Worm (Caenorhabditis elegans) whole organism, L4 larva: ENCODE data around the gene catp-6.

Experiments
- D1046.2 ChIP-seq: fragments of 200-800 bp; sonication (Bioruptor generic); IDR thresholded peaks from 2 replicates; pipeline ENCODE4 v1.3.6; 2022; ENCODE audit warnings: missing genetic modification characterization, missing compliant biosample characterization
- F10B5.3 ChIP-seq: sonication (generic microtip); optimal IDR thresholded peaks from 2 replicates; lab custom pipeline; 2016; ENCODE audit warnings: mild to moderate bottlenecking, missing genetic modification characterization, missing compliant biosample characterization
- F37D6.2 ChIP-seq: sonication (generic microtip); optimal IDR thresholded peaks from 2 replicates; lab custom pipeline; 2016; ENCODE audit warnings: mild to moderate bottlenecking, missing genetic modification characterization, missing compliant biosample characterization
- Y48G9A.11 ChIP-seq: fragments of 200-800 bp; sonication (Bioruptor generic); IDR thresholded peaks from 2 replicates; pipeline ENCODE4 v1.3.6; 2022; ENCODE audit warnings: missing genetic modification reagents, missing genetic modification characterization, missing compliant biosample characterization
- Y75B8A.6 ChIP-seq: fragments of 200-800 bp; sonication (Bioruptor generic); IDR thresholded peaks from 2 replicates; pipeline ENCODE4 v1.3.6; 2022; ENCODE audit warnings: missing genetic modification reagents, missing genetic modification characterization, missing compliant biosample characterization
- ceh-20 ChIP-seq: fragments of 200-800 bp; sonication (Bioruptor generic); IDR thresholded peaks from 2 replicates; pipeline ENCODE4 v1.3.6; 2022; ENCODE audit warnings: missing genetic modification reagents, missing genetic modification characterization, missing compliant biosample characterization
- ceh-28 ChIP-seq: fragments of 150-350 bp; optimal IDR thresholded peaks from 2 replicates; lab custom pipeline; 2014; ENCODE audit warnings: missing biosample characterization, missing genetic modification reagents, missing genetic modification characterization
- ceh-44 ChIP-seq: fragments of 200-800 bp; sonication (Bioruptor generic); IDR thresholded peaks from 2 replicates; pipeline ENCODE4 v1.3.6; 2022; ENCODE audit warnings: missing genetic modification reagents, missing genetic modification characterization, missing compliant biosample characterization
- ces-1 ChIP-seq: fragments of 150-350 bp; sonication (generic microtip); optimal IDR thresholded peaks from 4 replicates; lab custom pipeline; 2014; ENCODE audit warnings: missing biosample characterization, missing genetic modification reagents, missing genetic modification characterization
- cey-2 ChIP-seq: sonication (generic microtip); optimal IDR thresholded peaks from 3 replicates; lab custom pipeline; 2017; ENCODE audit warnings: missing genetic modification characterization, mild to moderate bottlenecking, missing compliant biosample characterization, antibody characterized with exemption, borderline replicate concordance; ENCODE audit not compliant: insufficient read depth
- ctbp-1 ChIP-seq: fragments of 200-800 bp; sonication (Bioruptor generic); IDR thresholded peaks from 2 replicates; pipeline ENCODE4 v1.3.6; 2022; ENCODE audit warnings: missing genetic modification reagents, missing genetic modification characterization, missing compliant biosample characterization
- daf-16 ChIP-seq, 3 experiments: sonication (generic microtip); optimal IDR thresholded peaks; 2 replicates each; lab custom pipeline; 2016 to 2017; ENCODE audit warnings: missing genetic modification characterization in 3 of 3, missing genetic modification reagents in 3 of 3, mild to moderate bottlenecking in 2 of 3, missing compliant biosample characterization in 2 of 3, missing biosample characterization in 1 of 3, moderate library complexity in 1 of 3
- dmd-6 ChIP-seq: fragments of 200-800 bp; sonication (Bioruptor generic); IDR thresholded peaks from 2 replicates; pipeline ENCODE4 v1.3.6; 2022; ENCODE audit warnings: missing genetic modification reagents, missing genetic modification characterization, missing compliant biosample characterization
- dmd-8 ChIP-seq: fragments of 200-800 bp; sonication (Bioruptor generic); IDR thresholded peaks from 2 replicates; pipeline ENCODE4 v1.3.6; 2022; ENCODE audit warnings: missing genetic modification characterization, missing compliant biosample characterization
- dmd-9 ChIP-seq: fragments of 200-800 bp; sonication (Bioruptor generic); IDR thresholded peaks from 2 replicates; pipeline ENCODE4 v1.3.6; 2022; ENCODE audit warnings: missing genetic modification reagents, missing genetic modification characterization, missing compliant biosample characterization
- dve-1 ChIP-seq: sonication (generic microtip); optimal IDR thresholded peaks from 2 replicates; lab custom pipeline; 2017; ENCODE audit warnings: antibody characterized with exemption, mild to moderate bottlenecking, missing genetic modification characterization, missing compliant biosample characterization; ENCODE audit not compliant: insufficient read depth
- gei-8 ChIP-seq: fragments of 200-800 bp; sonication (Bioruptor generic); optimal IDR thresholded peaks from 2 replicates; lab custom pipeline; 2018; ENCODE audit warnings: mild to moderate bottlenecking, missing genetic modification characterization, missing compliant biosample characterization
- hlh-30 ChIP-seq: sonication (generic microtip); optimal IDR thresholded peaks from 2 replicates; lab custom pipeline; 2017; ENCODE audit warnings: antibody characterized with exemption, mild to moderate bottlenecking, missing genetic modification characterization, missing compliant biosample characterization; ENCODE audit not compliant: insufficient read depth
- hmg-1.1 ChIP-seq: fragments of 200-800 bp; sonication (Bioruptor generic); IDR thresholded peaks from 2 replicates; pipeline ENCODE4 v1.3.6; 2022; ENCODE audit warnings: missing genetic modification reagents, missing genetic modification characterization, missing compliant biosample characterization
- jun-1 ChIP-seq: fragments of 150-350 bp; optimal IDR thresholded peaks from 2 replicates; lab custom pipeline; 2014; ENCODE audit warnings: missing biosample characterization, missing genetic modification reagents, missing genetic modification characterization
- lin-1 ChIP-seq: fragments of 200-800 bp; sonication (Bioruptor generic); IDR thresholded peaks from 2 replicates; pipeline ENCODE4 v1.3.6; 2022; ENCODE audit warnings: missing genetic modification reagents, missing genetic modification characterization, missing compliant biosample characterization
- lin-15B ChIP-seq: fragments of 150-350 bp; sonication (generic microtip); optimal IDR thresholded peaks from 3 replicates; lab custom pipeline; 2014; ENCODE audit warnings: missing biosample characterization, missing genetic modification characterization
- lsy-2 ChIP-seq, 2 experiments: fragments of 150-350 bp in 1 of 2; sonication (generic microtip) in 1 of 2; optimal IDR thresholded peaks; 2 replicates each; lab custom pipeline; 2014 to 2017; ENCODE audit warnings: missing biosample characterization in 2 of 2, missing genetic modification characterization in 2 of 2
- madf-9 ChIP-seq: fragments of 200-800 bp; sonication (Bioruptor generic); conservative IDR thresholded peaks from 2 replicates; pipeline ENCODE4 v1.3.6; 2022; ENCODE audit warnings: missing genetic modification reagents, missing genetic modification characterization, missing compliant biosample characterization
- mdt-29 ChIP-seq: fragments of 200-800 bp; sonication (Bioruptor generic); IDR thresholded peaks from 2 replicates; pipeline ENCODE4 v1.3.6; 2022; ENCODE audit warnings: missing genetic modification reagents, missing genetic modification characterization, missing compliant biosample characterization
- mep-1 ChIP-seq: fragments of 150-350 bp; sonication (generic microtip); optimal IDR thresholded peaks from 3 replicates; lab custom pipeline; 2014; ENCODE audit warnings: missing biosample characterization, missing genetic modification characterization
- nhr-10 ChIP-seq: fragments of 150-350 bp; optimal IDR thresholded peaks from 2 replicates; lab custom pipeline; 2014; ENCODE audit warnings: missing biosample characterization, missing genetic modification characterization
- nhr-102 ChIP-seq: sonication (generic microtip); optimal IDR thresholded peaks from 2 replicates; lab custom pipeline; 2016; ENCODE audit warnings: mild to moderate bottlenecking, missing genetic modification characterization, moderate library complexity, missing compliant biosample characterization
- nhr-11 ChIP-seq: fragments of 150-350 bp; optimal IDR thresholded peaks from 2 replicates; lab custom pipeline; 2014; ENCODE audit warnings: missing biosample characterization, missing genetic modification characterization
- nhr-237 ChIP-seq: sonication (generic microtip); optimal IDR thresholded peaks from 2 replicates; lab custom pipeline; 2017; ENCODE audit warnings: missing biosample characterization, missing genetic modification characterization
- nhr-41 ChIP-seq: fragments of 200-800 bp; sonication (Bioruptor generic); IDR thresholded peaks from 2 replicates; pipeline ENCODE4 v1.3.6; 2022; ENCODE audit warnings: missing genetic modification reagents, missing genetic modification characterization, missing compliant biosample characterization
- nhr-42 ChIP-seq: fragments of 200-800 bp; sonication (Bioruptor generic); IDR thresholded peaks from 2 replicates; pipeline ENCODE4 v1.3.6; 2022; ENCODE audit warnings: missing genetic modification characterization, missing compliant biosample characterization
- nhr-48 ChIP-seq: sonication (generic microtip); optimal IDR thresholded peaks from 2 replicates; lab custom pipeline; 2016; ENCODE audit warnings: mild to moderate bottlenecking, missing genetic modification characterization, missing compliant biosample characterization
- nhr-77 ChIP-seq: fragments of 150-350 bp; optimal IDR thresholded peaks from 2 replicates; lab custom pipeline; 2014; ENCODE audit warnings: missing biosample characterization, missing genetic modification characterization
- pha-4 ChIP-seq, 2 experiments: fragments of 150-350 bp in 1 of 2; fragments of 200-800 bp in 1 of 2; sonication (Bioruptor generic) in 1 of 2; IDR thresholded peaks in 1 of 2; optimal IDR thresholded peaks in 1 of 2; 2 replicates each; pipeline versions ENCODE4 v1.3.6 to Lab custom; 2014 to 2022; ENCODE audit warnings: missing genetic modification characterization in 2 of 2, missing genetic modification reagents in 2 of 2, missing biosample characterization in 1 of 2, missing compliant biosample characterization in 1 of 2
- php-3 ChIP-seq: fragments of 200-800 bp; sonication (Bioruptor generic); IDR thresholded peaks from 2 replicates; pipeline ENCODE4 v1.3.6; 2022; ENCODE audit warnings: missing genetic modification reagents, missing genetic modification characterization, missing compliant biosample characterization
- pqm-1 ChIP-seq: sonication (generic microtip); optimal IDR thresholded peaks from 2 replicates; lab custom pipeline; 2017; ENCODE audit warnings: missing biosample characterization, missing genetic modification characterization
- rbr-2 ChIP-seq: sonication (generic microtip); optimal IDR thresholded peaks from 2 replicates; lab custom pipeline; 2016; ENCODE audit warnings: missing genotype, missing genetic modification characterization, missing compliant biosample characterization
- saeg-2 ChIP-seq: fragments of 200-800 bp; sonication (Bioruptor generic); IDR thresholded peaks from 2 replicates; pipeline ENCODE4 v1.3.6; 2022; ENCODE audit warnings: missing genetic modification reagents, missing genetic modification characterization, missing compliant biosample characterization
- snpc-4 ChIP-seq: fragments of 150-350 bp; optimal IDR thresholded peaks from 2 replicates; lab custom pipeline; 2014; ENCODE audit warnings: missing biosample characterization, missing genetic modification characterization
- tra-1 ChIP-seq: fragments of 200-800 bp; sonication (Bioruptor generic); IDR thresholded peaks from 2 replicates; pipeline ENCODE4 v1.3.6; 2022; ENCODE audit warnings: missing genetic modification reagents, missing genetic modification characterization, missing compliant biosample characterization
- unc-39 ChIP-seq: sonication (generic microtip); optimal IDR thresholded peaks from 2 replicates; lab custom pipeline; 2017; ENCODE audit warnings: missing biosample characterization, missing genetic modification characterization
- unc-62 ChIP-seq, 3 experiments: fragments of 150-350 bp in 1 of 3; sonication (generic microtip); optimal IDR thresholded peaks in 2 of 3; peaks in 1 of 3; 1 replicate in 1 of 3; 2 replicates in 2 of 3; lab custom pipeline; 2014 to 2017; ENCODE audit warnings: missing biosample characterization in 3 of 3, missing genetic modification characterization in 3 of 3, missing genetic modification reagents in 3 of 3, missing genotype in 1 of 3
- vab-7 ChIP-seq: fragments of 200-800 bp; sonication (Bioruptor generic); IDR thresholded peaks from 2 replicates; pipeline ENCODE4 v1.3.6; 2022; ENCODE audit warnings: missing genetic modification reagents, missing genetic modification characterization, missing compliant biosample characterization
- zag-1 ChIP-seq: fragments of 150-350 bp; optimal IDR thresholded peaks from 2 replicates; lab custom pipeline; 2014; ENCODE audit warnings: missing biosample characterization, missing genetic modification characterization
- zfp-2 ChIP-seq: sonication (generic microtip); optimal IDR thresholded peaks from 2 replicates; lab custom pipeline; 2016; ENCODE audit warnings: mild to moderate bottlenecking, missing genetic modification characterization, missing compliant biosample characterization
- zfp-3 ChIP-seq: fragments of 200-800 bp; sonication (Bioruptor generic); conservative IDR thresholded peaks from 2 replicates; pipeline ENCODE4 v1.3.6; 2022; ENCODE audit warnings: missing genetic modification reagents, missing genetic modification characterization, missing compliant biosample characterization
- zip-11 ChIP-seq: fragments of 200-800 bp; sonication (Bioruptor generic); IDR thresholded peaks from 2 replicates; pipeline ENCODE4 v1.3.6; 2022; ENCODE audit warnings: missing genetic modification characterization, missing compliant biosample characterization
- zip-2 ChIP-seq: fragments of 150-350 bp; optimal IDR thresholded peaks from 2 replicates; lab custom pipeline; 2014; ENCODE audit warnings: missing biosample characterization, missing genetic modification characterization
- ztf-7 ChIP-seq: fragments of 150-350 bp; optimal IDR thresholded peaks from 2 replicates; lab custom pipeline; 2014; ENCODE audit warnings: missing biosample characterization, missing genetic modification characterization

catp-6 gene

ce11 chrIV:9802711-9803110 lies 21.7 kb downstream of the catp-6 start, which contains the start of gene fat-3 (continued):
- TF ChIP-seq zip-2 (tag; lab: Kevin White, UChicago) (no peak), ztf-7 (no peak), dmd-9 (GFP tag; lab: Robert Waterston, UW) (no peak), F10B5.3 (tag; lab: Kevin White, UChicago) (no peak), tra-1 (GFP tag; lab: Robert Waterston, UW) (0 out of 2 replicates have a peak, but pooled peaks have one; percentile 12), dve-1 (peak; percentile 79), Y48G9A.11 (GFP tag; lab: Robert Waterston, UW) (no peak), unc-39 (tag; lab: Kevin White, UChicago) (no peak), ctbp-1 (no peak), lsy-2 (tag; optimal IDR thresholded peaks at IDR 0.05; lab: Kevin White, UChicago) (peak in 1 of 2 experiments; percentile 36), daf-16 (GFP tag; optimal IDR thresholded peaks at IDR 0.05; lab: Kevin White, UChicago) (no peak), daf-16 (tag; optimal IDR thresholded peaks at IDR 0.05; lab: Kevin White, UChicago) (peak; percentile 68), dmd-6 (peak; percentile 62), D1046.2 (GFP tag; lab: Robert Waterston, UW) (no peak), hmg-1.1 (no peak), ceh-28 (tag; lab: Kevin White, UChicago) (no peak), F37D6.2 (tag; lab: Kevin White, UChicago) (no peak), nhr-237 (tag; lab: Kevin White, UChicago) (no peak), lin-1 (no peak), nhr-77 (tag; lab: Kevin White, UChicago) (no peak), zip-11 (GFP tag; lab: Robert Waterston, UW) (no peak), rbr-2 (tag; lab: Kevin White, UChicago) (no peak), zag-1 (no peak), hlh-30 (peak; percentile 49), pqm-1 (tag; lab: Kevin White, UChicago) (peak; percentile 31), unc-62 (GFP tag; optimal IDR thresholded peaks at IDR 0.05 in 1 of 2; lab: Kevin White, UChicago) (no peak), unc-62 (tag; optimal IDR thresholded peaks at IDR 0.05; lab: Kevin White, UChicago) (no peak), nhr-42 (GFP tag; lab: Robert Waterston, UW) (no peak), dmd-8 (no peak), cey-2 (no peak)

ce11 chrIV:9801418-9801817 lies 23.0 kb downstream of the catp-6 start:
- TF ChIP-seq jun-1 (tag; lab: Kevin White, UChicago) = no peak
- peak in 1 of 2 experiments; percentile 40 for TF ChIP-seq daf-16 (GFP tag; optimal IDR thresholded peaks at IDR 0.05; lab: Kevin White, UChicago)
- TF ChIP-seq daf-16 (tag; optimal IDR thresholded peaks at IDR 0.05; lab: Kevin White, UChicago) = peak; percentile 92
- peak; percentile 36; the same call in 1 of the 2 replicates for TF ChIP-seq pha-4 (GFP tag; IDR thresholded peaks at IDR 0.05; lab: Robert Waterston, UW)
- TF ChIP-seq pha-4 (tag; optimal IDR thresholded peaks at IDR 0.05; lab: Kevin White, UChicago) = no peak
- peak; percentile 70 for TF ChIP-seq mdt-29
- TF ChIP-seq zfp-3 = 0 out of 2 replicates have a peak, but pooled peaks have one; percentile 33
- TF ChIP-seq mep-1 = peak; percentile 40
- no peak for TF ChIP-seq ces-1
- no peak for TF ChIP-seq zfp-2 (tag; lab: Kevin White, UChicago)
- no peak for TF ChIP-seq vab-7
- no peak for TF ChIP-seq F37D6.2 (tag; lab: Kevin White, UChicago)
- TF ChIP-seq nhr-102 (tag; lab: Kevin White, UChicago) = peak; percentile 63
- no peak for TF ChIP-seq lin-15B (tag; lab: Kevin White, UChicago)
- TF ChIP-seq ceh-44 (GFP tag; lab: Robert Waterston, UW) = no peak
- TF ChIP-seq php-3 (GFP tag; lab: Robert Waterston, UW) = peak; percentile 99
- TF ChIP-seq ceh-20 (GFP tag; lab: Robert Waterston, UW) = peak; percentile 85
- TF ChIP-seq hlh-30 = peak; percentile 59
- TF ChIP-seq dmd-6 = peak; percentile 98
- TF ChIP-seq nhr-41 (GFP tag; lab: Robert Waterston, UW) = 0 out of 2 replicates have a peak, but pooled peaks have one; percentile 24
- peak; percentile 41 for TF ChIP-seq gei-8
- TF ChIP-seq snpc-4 (tag; lab: Kevin White, UChicago) = no peak
- no peak for TF ChIP-seq nhr-11 (tag; lab: Kevin White, UChicago)
- TF ChIP-seq madf-9 = no peak
- no peak for TF ChIP-seq saeg-2 (GFP tag; lab: Robert Waterston, UW)
- peak; percentile 78 for TF ChIP-seq nhr-48 (tag; lab: Kevin White, UChicago)
- TF ChIP-seq nhr-10 (tag; lab: Kevin White, UChicago) = peak; percentile 64
- no peak for TF ChIP-seq Y75B8A.6
